Fruit fly (Drosophila melanogaster) whole organism: ENCODE measurements around the gene Trxr1.
A peak's percentile ranks its signal among the peaks of the same experiment; 100 is the strongest.

Experiments used
- CG8478 ChIP-seq: fragments of >200 bp; optimal IDR thresholded peaks from 2 replicates; lab custom pipeline; 2018; ENCODE audit warnings: inconsistent platforms
- Dll ChIP-seq: fragments of >200 bp; optimal IDR thresholded peaks from 2 replicates; lab custom pipeline; 2017
- EcR ChIP-seq, 2 experiments: fragments of >200 bp; optimal IDR thresholded peaks; 2 replicates each; lab custom pipeline; 2017; ENCODE audit warnings: missing biosample characterization in 2 of 2, missing genetic modification characterization in 2 of 2, missing genetic modification reagents in 2 of 2
- pan ChIP-seq: fragments of >200 bp; optimal IDR thresholded peaks from 2 replicates; lab custom pipeline; 2017
- psq ChIP-seq: fragments of >200 bp; optimal IDR thresholded peaks from 2 replicates; lab custom pipeline; 2017
- usp ChIP-seq: fragments of >200 bp; optimal IDR thresholded peaks from 2 replicates; lab custom pipeline; 2017; ENCODE audit warnings: missing biosample characterization, missing genetic modification characterization, mixed read lengths

Trxr1 gene

DNA sequence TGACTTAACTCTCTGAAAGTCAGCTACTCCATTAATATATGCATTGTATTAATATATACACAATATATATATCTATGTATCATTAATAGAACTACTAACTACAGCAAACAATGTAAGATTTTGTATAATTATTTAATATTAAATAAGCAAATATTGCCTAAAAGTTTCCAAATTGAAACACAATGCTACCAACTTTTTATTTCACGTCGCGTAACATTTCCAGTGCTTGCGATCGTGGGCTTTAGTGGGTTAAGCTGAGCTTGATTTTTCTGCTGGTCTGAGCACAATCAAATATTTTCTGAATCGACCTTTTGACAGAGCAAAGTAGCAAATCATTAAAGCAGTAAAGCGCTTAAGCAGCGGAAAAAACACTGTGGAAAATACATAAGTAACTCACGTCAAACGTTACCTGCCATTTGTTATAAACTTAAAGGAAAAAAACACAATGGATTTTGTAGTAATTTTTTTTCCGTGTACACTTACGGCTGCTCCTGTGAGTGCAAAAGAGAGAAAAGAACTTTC is 16.0 kb downstream of the Trxr1 start:
- TF ChIP-seq EcR (GFP tag; optimal IDR thresholded peaks at IDR 0.05; lab: Kevin White, UChicago): no peak
- TF ChIP-seq psq (lab: Kevin White, UChicago): no peak
- no peak for TF ChIP-seq Dll (lab: Kevin White, UChicago)
- TF ChIP-seq pan (lab: Kevin White, UChicago): no peak

DNA sequence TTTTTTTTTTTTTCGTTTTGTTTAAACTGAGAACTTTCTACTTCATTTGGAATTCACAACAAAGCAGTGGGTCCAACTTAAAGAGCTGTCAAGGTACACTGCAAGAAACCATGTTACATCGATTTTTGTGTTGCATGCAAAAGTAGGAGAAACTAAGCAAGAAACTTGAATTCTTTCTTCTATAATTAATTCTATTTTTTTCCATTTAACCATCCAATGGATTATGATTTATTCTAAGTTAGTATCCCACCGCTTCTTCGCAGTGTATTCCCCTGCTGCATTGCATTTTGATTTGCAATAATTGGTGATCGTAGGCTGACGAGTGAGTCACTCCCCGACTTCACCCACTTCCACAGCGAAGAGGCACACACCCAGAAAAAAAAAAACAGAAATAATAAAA is 17.6 kb downstream of the Trxr1 start:
- TF ChIP-seq Dll (lab: Kevin White, UChicago) (no peak), CG8478 (lab: Kevin White, UChicago) (no peak), usp (GFP tag; lab: Kevin White, UChicago) (no peak), EcR (GFP tag; optimal IDR thresholded peaks at IDR 0.05; lab: Kevin White, UChicago) (no peak), pan (lab: Kevin White, UChicago) (no peak), psq (lab: Kevin White, UChicago) (no peak)

- TF ChIP-seq CG8478 (lab: Kevin White, UChicago): no peak
Measured at dm6 chrX:8263236-8263635, 20.9 kb downstream of the Trxr1 start.

DNA sequence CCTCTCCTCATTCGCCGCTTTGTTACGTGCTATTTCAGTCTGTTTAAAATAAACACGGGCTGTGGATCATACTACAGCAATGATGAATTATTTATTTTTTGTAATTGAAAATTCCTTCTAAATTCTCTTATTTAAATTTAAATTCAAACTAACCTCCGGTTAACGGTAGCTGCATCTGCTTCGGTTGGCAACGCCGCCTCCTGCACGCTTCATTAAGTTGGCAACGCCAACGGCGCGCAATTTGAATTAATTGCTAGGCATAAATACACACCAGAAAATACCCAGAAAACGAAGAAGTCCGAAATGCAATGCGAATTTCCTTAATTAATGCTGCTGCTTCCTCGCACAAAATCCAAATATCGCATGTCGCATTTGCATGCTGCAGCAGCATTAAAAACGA is 22.9 kb downstream of the Trxr1 start:
- TF ChIP-seq psq (lab: Kevin White, UChicago) (no peak), EcR (GFP tag; optimal IDR thresholded peaks at IDR 0.05; lab: Kevin White, UChicago) (no peak), CG8478 (lab: Kevin White, UChicago) (no peak), pan (lab: Kevin White, UChicago) (no peak), usp (GFP tag; lab: Kevin White, UChicago) (no peak), Dll (lab: Kevin White, UChicago) (no peak)

dm6 chrX:8271363-8272061 is 29.2 kb downstream of the Trxr1 start, which contains the start of gene Corp:
Gene Corp (minus strand): TSS chrX:8271409.
- no peak for TF ChIP-seq psq (lab: Kevin White, UChicago)
- TF ChIP-seq EcR (GFP tag; optimal IDR thresholded peaks at IDR 0.05; lab: Kevin White, UChicago): no peak
- TF ChIP-seq usp (GFP tag; lab: Kevin White, UChicago): no peak
- no peak for TF ChIP-seq pan (lab: Kevin White, UChicago)
- TF ChIP-seq CG8478 (lab: Kevin White, UChicago): no peak
- no peak for TF ChIP-seq Dll (lab: Kevin White, UChicago)

- TF ChIP-seq CG8478 (lab: Kevin White, UChicago): no peak
- TF ChIP-seq pan (lab: Kevin White, UChicago): no peak
- no peak for TF ChIP-seq EcR (GFP tag; optimal IDR thresholded peaks at IDR 0.05; lab: Kevin White, UChicago)
- no peak for TF ChIP-seq psq (lab: Kevin White, UChicago)
- no peak for TF ChIP-seq usp (GFP tag; lab: Kevin White, UChicago)
- no peak for TF ChIP-seq Dll (lab: Kevin White, UChicago)
Measured at dm6 chrX:8273291-8273690, 31.0 kb downstream of the Trxr1 start, which contains the start of gene CG1636. Gene CG1636 (plus strand): TSS chrX:8273412.

dm6 chrX:8273799-8274484 is 31.6 kb downstream of the Trxr1 start, which contains the start of gene CG15343:
Gene CG15343 (minus strand): TSS chrX:8273806.
- TF ChIP-seq usp (GFP tag; lab: Kevin White, UChicago): no peak
- no peak for TF ChIP-seq psq (lab: Kevin White, UChicago)
- no peak for TF ChIP-seq EcR (GFP tag; optimal IDR thresholded peaks at IDR 0.05; lab: Kevin White, UChicago)
- TF ChIP-seq CG8478 (lab: Kevin White, UChicago): no peak
- no peak for TF ChIP-seq pan (lab: Kevin White, UChicago)
- TF ChIP-seq Dll (lab: Kevin White, UChicago): no peak

- TF ChIP-seq pan (lab: Kevin White, UChicago): no peak
- TF ChIP-seq Dll (lab: Kevin White, UChicago): no peak
- TF ChIP-seq CG8478 (lab: Kevin White, UChicago): no peak
- no peak for TF ChIP-seq psq (lab: Kevin White, UChicago)
- no peak for TF ChIP-seq usp (GFP tag; lab: Kevin White, UChicago)
- TF ChIP-seq EcR (GFP tag; optimal IDR thresholded peaks at IDR 0.05; lab: Kevin White, UChicago): no peak
Measured at dm6 chrX:8285052-8285451, 42.7 kb downstream of the Trxr1 start.

DNA sequence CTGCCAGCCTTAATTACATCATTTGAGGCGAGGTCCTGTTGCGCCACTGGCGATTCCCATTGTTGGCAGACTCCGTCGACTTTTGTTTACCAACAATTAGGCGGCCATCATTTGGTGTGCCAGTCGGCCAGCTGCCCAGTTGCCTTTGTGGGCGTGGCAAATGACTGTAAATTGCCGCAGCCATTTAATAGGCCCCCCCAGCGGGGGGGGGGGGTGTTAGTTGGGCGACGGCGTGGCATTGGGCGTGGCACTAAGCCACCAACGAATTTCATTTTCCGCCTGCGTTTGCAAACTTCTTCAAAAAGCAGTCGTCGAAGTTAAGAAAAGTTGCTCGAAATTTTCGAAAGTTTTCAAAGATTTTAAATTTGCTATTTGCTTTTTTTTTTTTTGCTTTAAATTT is 44.5 kb downstream of the Trxr1 start:
- no peak for TF ChIP-seq pan (lab: Kevin White, UChicago)
- TF ChIP-seq Dll (lab: Kevin White, UChicago): no peak
- TF ChIP-seq usp (GFP tag; lab: Kevin White, UChicago): no peak
- TF ChIP-seq EcR (GFP tag; optimal IDR thresholded peaks at IDR 0.05; lab: Kevin White, UChicago): no peak
- no peak for TF ChIP-seq CG8478 (lab: Kevin White, UChicago)
- TF ChIP-seq psq (lab: Kevin White, UChicago): no peak

DNA sequence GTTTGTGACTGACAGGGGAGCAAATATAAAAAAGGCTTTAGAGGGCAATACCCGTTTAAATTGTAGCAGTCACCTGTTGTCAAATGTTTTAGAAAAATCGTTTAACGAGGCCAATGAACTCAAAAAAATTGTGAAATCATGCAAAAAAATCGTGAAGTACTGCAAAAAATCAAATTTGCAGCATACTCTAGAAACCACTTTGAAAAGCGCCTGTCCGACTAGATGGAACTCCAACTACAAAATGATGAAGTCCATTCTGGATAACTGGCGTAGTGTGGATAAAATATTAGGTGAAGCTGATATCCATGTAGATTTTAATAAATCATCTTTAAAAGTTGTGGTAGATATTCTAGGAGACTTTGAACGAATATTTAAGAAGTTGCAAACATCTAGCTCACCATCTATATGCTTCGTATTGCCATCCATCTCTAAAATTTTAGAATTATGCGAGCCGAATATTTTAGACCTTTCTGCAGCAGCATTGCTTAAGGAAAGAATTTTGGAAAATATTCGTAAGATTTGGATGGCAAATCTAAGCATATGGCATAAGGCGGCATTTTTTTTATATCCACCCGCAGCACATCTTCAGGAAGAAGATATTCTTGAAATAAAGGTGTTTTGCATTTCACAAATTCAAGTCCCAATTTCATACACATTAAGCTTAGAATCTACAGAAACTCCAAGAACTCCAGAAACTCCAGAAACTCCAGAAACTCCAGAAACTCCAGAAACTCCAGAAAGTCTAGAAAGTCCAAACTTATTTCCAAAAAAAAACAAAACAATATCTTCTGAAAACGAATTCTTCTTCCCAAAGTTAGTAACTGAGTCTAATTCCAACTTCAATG is 52.4 kb downstream of the Trxr1 start:
- no peak for TF ChIP-seq psq (lab: Kevin White, UChicago)
- peak; percentile 58 to 65 for TF ChIP-seq EcR (GFP tag; optimal IDR thresholded peaks at IDR 0.05; lab: Kevin White, UChicago)
- no peak for TF ChIP-seq Dll (lab: Kevin White, UChicago)
- TF ChIP-seq usp (GFP tag; lab: Kevin White, UChicago): no peak
- no peak for TF ChIP-seq pan (lab: Kevin White, UChicago)
- TF ChIP-seq CG8478 (lab: Kevin White, UChicago): no peak
